Worm (Caenorhabditis elegans) whole organism, L3 larva: ENCODE measurements around the gene rps-3.

ENCODE experiments used
- R02D3.7 ChIP-seq: fragments of 150-350 bp; optimal IDR thresholded peaks from 2 replicates; lab custom pipeline; 2014; ENCODE audit warnings: missing biosample characterization, missing genetic modification characterization
- ZK546.5 ChIP-seq: sonication (generic microtip); optimal IDR thresholded peaks from 2 replicates; lab custom pipeline; 2017; ENCODE audit warnings: missing biosample characterization, missing genetic modification characterization
- aly-2 ChIP-seq: fragments of 150-350 bp; optimal IDR thresholded peaks from 2 replicates; lab custom pipeline; 2014; ENCODE audit warnings: missing biosample characterization, missing genetic modification characterization
- ama-1 ChIP-seq: fragments of 150-350 bp; optimal IDR thresholded peaks from 2 replicates; lab custom pipeline; 2018
- ceh-16 ChIP-seq: sonication (generic microtip); optimal IDR thresholded peaks from 2 replicates; lab custom pipeline; 2017; ENCODE audit warnings: missing biosample characterization, missing genetic modification characterization
- ceh-28 ChIP-seq: fragments of 150-350 bp; optimal IDR thresholded peaks from 2 replicates; lab custom pipeline; 2014; ENCODE audit warnings: missing biosample characterization, missing genetic modification reagents, missing genetic modification characterization
- ceh-82 ChIP-seq: fragments of 150-350 bp; optimal IDR thresholded peaks from 2 replicates; lab custom pipeline; 2014; ENCODE audit warnings: missing biosample characterization, missing genetic modification characterization
- daf-12 ChIP-seq: fragments of 150-350 bp; optimal IDR thresholded peaks from 2 replicates; lab custom pipeline; 2014; ENCODE audit warnings: missing biosample characterization, missing genetic modification reagents, missing genetic modification characterization
- egl-5 ChIP-seq: fragments of 150-350 bp; optimal IDR thresholded peaks from 2 replicates; lab custom pipeline; 2017; ENCODE audit warnings: missing biosample characterization, missing genetic modification reagents, missing genetic modification characterization, inconsistent platforms
- elt-1 ChIP-seq: fragments of 150-350 bp; optimal IDR thresholded peaks from 2 replicates; lab custom pipeline; 2014; ENCODE audit warnings: missing biosample characterization, missing genetic modification characterization
- elt-2 ChIP-seq: sonication (generic microtip); optimal IDR thresholded peaks from 2 replicates; lab custom pipeline; 2016; ENCODE audit warnings: missing genetic modification reagents, mild to moderate bottlenecking, missing genetic modification characterization, missing compliant biosample characterization
- elt-3 ChIP-seq, 3 experiments: fragments of 150-350 bp in 1 of 3; sonication (generic microtip) in 2 of 3; optimal IDR thresholded peaks; 2 replicates in 2 of 3; 4 replicates in 1 of 3; lab custom pipeline; 2014 to 2017; ENCODE audit warnings: missing biosample characterization in 3 of 3, missing genetic modification characterization in 3 of 3
- eor-1 ChIP-seq, 2 experiments: fragments of 150-350 bp; optimal IDR thresholded peaks; 2 replicates each; lab custom pipeline; 2014 to 2018; ENCODE audit warnings: missing biosample characterization in 2 of 2, missing genetic modification characterization in 2 of 2
- fkh-10 ChIP-seq: sonication (generic microtip); optimal IDR thresholded peaks from 2 replicates; lab custom pipeline; 2017; ENCODE audit warnings: missing biosample characterization, missing genetic modification reagents, missing genetic modification characterization
- fkh-2 ChIP-seq: fragments of 150-350 bp; optimal IDR thresholded peaks from 2 replicates; lab custom pipeline; 2014; ENCODE audit warnings: missing biosample characterization, missing genetic modification reagents, missing genetic modification characterization
- hmg-11 ChIP-seq: sonication (generic microtip); optimal IDR thresholded peaks from 2 replicates; lab custom pipeline; 2016; ENCODE audit warnings: missing genetic modification characterization, missing compliant biosample characterization
- lin-15B ChIP-seq: fragments of 150-350 bp; optimal IDR thresholded peaks from 2 replicates; lab custom pipeline; 2014; ENCODE audit warnings: missing biosample characterization, missing genetic modification characterization
- lin-39 ChIP-seq: fragments of 150-350 bp; optimal IDR thresholded peaks from 2 replicates; lab custom pipeline; 2018; ENCODE audit warnings: missing biosample characterization, missing genetic modification reagents, missing genetic modification characterization
- lsy-12 ChIP-seq: sonication (generic microtip); optimal IDR thresholded peaks from 2 replicates; lab custom pipeline; 2016; ENCODE audit warnings: mild to moderate bottlenecking, missing genetic modification characterization, missing compliant biosample characterization
- mdl-1 ChIP-seq: fragments of 150-350 bp; optimal IDR thresholded peaks from 2 replicates; lab custom pipeline; 2014; ENCODE audit warnings: missing biosample characterization, missing genetic modification characterization
- nfya-1 ChIP-seq: sonication (generic microtip); optimal IDR thresholded peaks from 2 replicates; lab custom pipeline; 2017; ENCODE audit warnings: missing genetic modification characterization, mild to moderate bottlenecking, missing compliant biosample characterization, antibody characterized with exemption, moderate library complexity; ENCODE audit not compliant: insufficient read depth
- nhr-11 ChIP-seq: fragments of 150-350 bp; optimal IDR thresholded peaks from 2 replicates; lab custom pipeline; 2014; ENCODE audit warnings: missing biosample characterization, missing genetic modification characterization
- nhr-23 ChIP-seq: fragments of 150-350 bp; optimal IDR thresholded peaks from 2 replicates; lab custom pipeline; 2014; ENCODE audit warnings: missing biosample characterization, missing genetic modification reagents, missing genetic modification characterization
- nhr-25 ChIP-seq: sonication (generic microtip); optimal IDR thresholded peaks from 2 replicates; lab custom pipeline; 2017; ENCODE audit warnings: missing biosample characterization, missing genetic modification characterization
- nhr-28 ChIP-seq: fragments of 150-350 bp; optimal IDR thresholded peaks from 2 replicates; lab custom pipeline; 2014; ENCODE audit warnings: missing biosample characterization, missing genetic modification characterization
- nhr-43 ChIP-seq: sonication (generic microtip); optimal IDR thresholded peaks from 2 replicates; lab custom pipeline; 2016; ENCODE audit warnings: mild to moderate bottlenecking, missing genetic modification characterization, missing compliant biosample characterization; ENCODE audit not compliant: poor library complexity, severe bottlenecking
- nhr-67 ChIP-seq: fragments of 150-350 bp; optimal IDR thresholded peaks from 2 replicates; lab custom pipeline; 2014; ENCODE audit warnings: missing biosample characterization, missing genetic modification characterization
- nhr-76 ChIP-seq: fragments of 150-350 bp; sonication (generic microtip); optimal IDR thresholded peaks from 5 replicates; lab custom pipeline; 2014; ENCODE audit warnings: missing biosample characterization, missing genetic modification characterization
- pha-4 ChIP-seq: fragments of 150-350 bp; optimal IDR thresholded peaks from 2 replicates; lab custom pipeline; 2014; ENCODE audit warnings: missing biosample characterization, missing genetic modification reagents, missing genetic modification characterization
- pqm-1 ChIP-seq: fragments of 150-350 bp; optimal IDR thresholded peaks from 2 replicates; lab custom pipeline; 2017; ENCODE audit warnings: missing biosample characterization, missing genetic modification characterization, inconsistent platforms
- sea-2 ChIP-seq: fragments of 150-350 bp; sonication (generic microtip); optimal IDR thresholded peaks from 4 replicates; lab custom pipeline; 2014; ENCODE audit warnings: missing biosample characterization, missing genetic modification reagents, missing genetic modification characterization
- skn-1 ChIP-seq: fragments of 150-350 bp; optimal IDR thresholded peaks from 2 replicates; lab custom pipeline; 2014; ENCODE audit warnings: missing biosample characterization, missing genetic modification characterization
- tbx-2 ChIP-seq: sonication (generic microtip); optimal IDR thresholded peaks from 2 replicates; lab custom pipeline; 2016; ENCODE audit warnings: mild to moderate bottlenecking, missing genetic modification characterization, missing compliant biosample characterization
- unc-39 ChIP-seq: sonication (generic microtip); optimal IDR thresholded peaks from 4 replicates; lab custom pipeline; 2017; ENCODE audit warnings: missing biosample characterization, missing genetic modification characterization
- ztf-4 ChIP-seq: fragments of 150-350 bp; optimal IDR thresholded peaks from 2 replicates; lab custom pipeline; 2014; ENCODE audit warnings: missing biosample characterization, missing genetic modification characterization

The rps-3 gene

DNA sequence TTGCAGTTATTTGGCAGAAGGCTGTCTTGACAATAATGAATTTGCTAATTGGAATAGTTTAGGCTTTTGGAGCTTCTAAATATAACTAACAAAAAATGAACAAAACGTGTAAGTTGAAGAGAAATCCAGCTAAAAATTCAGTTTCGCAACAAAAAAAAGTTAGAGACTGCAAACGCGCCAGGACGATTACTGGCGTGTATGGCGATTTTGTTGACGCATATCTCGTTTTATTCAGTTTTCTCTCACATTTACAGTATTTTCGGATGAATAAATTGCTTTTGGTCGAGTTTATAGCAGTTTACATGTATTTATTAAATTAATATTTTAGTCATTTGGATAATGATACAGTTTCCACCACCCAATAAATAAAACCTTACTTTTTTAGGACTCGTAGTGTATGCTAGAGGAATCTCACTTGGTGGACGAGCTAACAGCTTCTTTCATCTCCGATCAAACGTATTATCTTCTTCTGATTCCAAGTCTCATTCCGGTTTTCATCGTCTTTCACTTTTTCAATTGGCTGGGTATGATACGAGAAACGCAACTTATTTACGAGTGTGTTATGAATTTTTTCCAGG, 33.5 kb upstream of the rps-3 start, which contains the start of the genes abcf-3 and F42A10.5:
Gene abcf-3 (plus strand): TSS at position 384 of the 578 bp plus-strand sequence.
Gene F42A10.5 (minus strand): TSS at position 458 of the 578 bp plus-strand sequence.
- peak; percentile 79 for TF ChIP-seq pha-4 (tag; lab: Kevin White, UChicago)
- peak; percentile 42 for TF ChIP-seq ztf-4 (tag; lab: Kevin White, UChicago)
- peak; percentile 34 for TF ChIP-seq elt-2 (tag; lab: Kevin White, UChicago)
- peak; percentile 14 for TF ChIP-seq lin-39 (tag; lab: Kevin White, UChicago)
- TF ChIP-seq skn-1, result peak; percentile 6
- no peak for TF ChIP-seq fkh-10
- peak; percentile 25 for TF ChIP-seq lsy-12 (tag; lab: Kevin White, UChicago)
- TF ChIP-seq egl-5 (tag; lab: Kevin White, UChicago), result no peak
- TF ChIP-seq nhr-23 (tag; lab: Kevin White, UChicago), result peak; percentile 72
- TF ChIP-seq tbx-2 (tag; lab: Kevin White, UChicago), result peak; percentile 12
- peak; percentile 28 for TF ChIP-seq nhr-11 (tag; lab: Kevin White, UChicago)
- TF ChIP-seq ceh-28 (tag; lab: Kevin White, UChicago), result peak; percentile 12
- no peak for TF ChIP-seq ceh-16 (tag; lab: Kevin White, UChicago)
- TF ChIP-seq ceh-82 (tag; lab: Kevin White, UChicago), result no peak
- peak; percentile 50 for TF ChIP-seq nhr-43
- peak; percentile 44 for TF ChIP-seq nhr-25 (tag; lab: Kevin White, UChicago)
- peak; percentile 74 for TF ChIP-seq lin-15B (tag; lab: Kevin White, UChicago)
- no peak for TF ChIP-seq hmg-11 (tag; lab: Kevin White, UChicago)
- peak; percentile 77 for TF ChIP-seq nfya-1
- TF ChIP-seq unc-39 (tag; lab: Kevin White, UChicago), result no peak
- no peak for TF ChIP-seq nhr-28 (tag; lab: Kevin White, UChicago)

DNA sequence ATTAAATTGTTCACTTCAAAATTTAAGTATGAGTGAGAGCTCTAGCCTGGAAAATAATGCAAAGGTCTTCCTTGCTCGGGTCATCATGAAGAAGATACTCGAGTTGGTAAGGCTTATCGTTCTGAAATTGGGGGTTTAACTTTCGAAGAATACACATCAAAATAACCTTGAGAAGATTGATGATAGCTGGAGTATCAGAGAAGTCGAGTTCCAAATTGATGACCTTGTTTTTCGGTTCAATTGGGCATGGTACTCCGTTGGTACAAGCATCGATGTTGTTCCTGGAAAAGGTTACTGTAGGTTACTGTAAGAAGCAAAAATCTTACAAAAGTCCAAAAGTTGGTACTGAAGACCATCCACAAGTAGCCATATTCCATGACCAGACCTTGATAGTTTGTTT, 30.4 kb upstream of the rps-3 start:
- TF ChIP-seq elt-1 (tag; lab: Kevin White, UChicago), result no peak
- no peak for TF ChIP-seq nhr-25 (tag; lab: Kevin White, UChicago)
- TF ChIP-seq nhr-76 (tag; lab: Kevin White, UChicago), result no peak
- no peak for TF ChIP-seq ama-1 (lab: Kevin White, UChicago)
- TF ChIP-seq nhr-67, result no peak
- no peak for TF ChIP-seq elt-3 (tag; optimal IDR thresholded peaks at IDR 0.05; lab: Kevin White, UChicago)
- no peak for TF ChIP-seq lin-39 (tag; lab: Kevin White, UChicago)
- TF ChIP-seq nhr-43, result no peak
- TF ChIP-seq ZK546.5, result no peak
- TF ChIP-seq ztf-4 (tag; lab: Kevin White, UChicago), result no peak
- no peak for TF ChIP-seq unc-39 (tag; lab: Kevin White, UChicago)
- TF ChIP-seq aly-2 (tag; lab: Kevin White, UChicago), result no peak
- TF ChIP-seq egl-5 (tag; lab: Kevin White, UChicago), result no peak
- TF ChIP-seq R02D3.7, result no peak

DNA sequence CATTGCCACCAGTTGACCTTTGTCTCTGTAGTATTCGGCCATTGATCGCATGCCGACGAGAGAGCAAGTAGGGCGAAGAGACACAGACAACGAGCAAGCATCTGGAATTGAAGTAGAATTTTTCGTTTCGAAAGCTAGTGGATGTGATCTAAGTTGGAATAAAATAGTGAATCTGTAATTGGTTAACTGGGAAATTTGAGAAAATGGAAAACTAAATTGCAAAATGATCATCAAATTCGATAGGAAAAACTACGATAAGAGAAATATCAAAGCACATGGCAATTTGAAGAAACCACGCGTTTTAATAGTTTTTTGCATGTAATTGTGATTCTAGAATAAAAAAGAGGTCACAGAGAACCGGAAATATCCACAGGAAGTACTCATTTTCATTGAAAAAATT, 29.8 kb upstream of the rps-3 start, which contains the start of gene F42A10.6:
Gene F42A10.6 (minus strand): TSS at position 101 of the 400 bp plus-strand sequence.
- TF ChIP-seq nhr-23 (tag; lab: Kevin White, UChicago) (no peak), nhr-28 (tag; lab: Kevin White, UChicago) (no peak), fkh-2 (tag; lab: Kevin White, UChicago) (no peak), elt-2 (tag; lab: Kevin White, UChicago) (peak; percentile 27), mdl-1 (tag; lab: Kevin White, UChicago) (no peak), pqm-1 (tag; lab: Kevin White, UChicago) (no peak)

DNA sequence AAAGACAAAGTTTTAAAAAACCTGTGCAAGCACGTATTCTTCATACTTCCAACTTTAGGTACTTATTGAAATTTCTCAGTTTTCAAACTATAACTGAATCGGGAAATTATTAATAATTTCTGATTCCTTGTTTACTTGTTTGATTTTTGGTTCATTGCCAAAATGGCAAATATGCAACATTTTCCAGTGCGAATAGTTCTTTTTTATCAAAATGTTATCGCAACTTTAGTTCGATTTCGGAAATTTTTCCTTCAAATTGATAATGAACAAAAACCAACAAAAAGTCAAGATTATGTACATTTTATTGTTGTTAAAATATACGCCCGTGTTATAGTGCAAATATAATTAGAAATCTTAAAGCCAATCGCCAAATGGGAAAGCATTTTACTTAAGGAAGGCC, 29.0 kb upstream of the rps-3 start:
- TF ChIP-seq pqm-1 (tag; lab: Kevin White, UChicago) (no peak), lin-15B (tag; lab: Kevin White, UChicago) (no peak), R02D3.7 (no peak), elt-2 (tag; lab: Kevin White, UChicago) (peak; percentile 55), tbx-2 (tag; lab: Kevin White, UChicago) (no peak), pha-4 (tag; lab: Kevin White, UChicago) (peak; percentile 56), fkh-10 (no peak), eor-1 (tag; optimal IDR thresholded peaks at IDR 0.05; lab: Kevin White, UChicago) (no peak), nhr-25 (tag; lab: Kevin White, UChicago) (no peak), nhr-28 (tag; lab: Kevin White, UChicago) (no peak), sea-2 (GFP tag; lab: Kevin White, UChicago) (no peak), daf-12 (no peak), lin-39 (tag; lab: Kevin White, UChicago) (no peak), ama-1 (lab: Kevin White, UChicago) (no peak), nhr-67 (no peak), egl-5 (tag; lab: Kevin White, UChicago) (no peak)
